Worm (Caenorhabditis elegans): Measurements from ENCODE around the gene D1069.3.
"Not testable (repeated sequence)": the region's sequence is repeated elsewhere in the genome, so short reads cannot be mapped to it uniquely, and the experiment has no call there.

Gene D1069.3

ce11 chrII:332419-332818, 15.3 kb downstream of the D1069.3 start, which contains the start of gene cbn-1:
TSS of gene cbn-1 (minus strand) at chrII:332519.
- no peak for TF ChIP-seq med-1 (GFP tag; optimal IDR thresholded peaks at IDR 0.05; ENCODE audit: insufficient read depth)
- no peak for TF ChIP-seq T22C8.4 (GFP tag; IDR thresholded peaks at IDR 0.05)
- TF ChIP-seq klf-2 (GFP tag; conservative IDR thresholded peaks at IDR 0.05), result no peak
- TF ChIP-seq tab-1 (GFP tag; IDR thresholded peaks at IDR 0.05), result no peak
- TF ChIP-seq flt-1 (GFP tag; IDR thresholded peaks at IDR 0.05), result no peak
- no peak for TF ChIP-seq ztf-29 (GFP tag; IDR thresholded peaks at IDR 0.05)
- no peak for TF ChIP-seq ref-1 (GFP tag; conservative IDR thresholded peaks at IDR 0.05)
- no peak for TF ChIP-seq cog-1 (tag; optimal IDR thresholded peaks at IDR 0.05)
- no peak for TF ChIP-seq ztf-23 (GFP tag; IDR thresholded peaks at IDR 0.05)

ce11 chrII:325639-326350, 21.9 kb downstream of the D1069.3 start, which contains the start of gene sgcb-1:
TSS of gene sgcb-1 (plus strand) at chrII:326300.
- TF ChIP-seq klf-2 (GFP tag; conservative IDR thresholded peaks at IDR 0.05), result no peak

ce11 chrII:323048-323776, 24.5 kb downstream of the D1069.3 start, which contains the start of gene K01A2.10:
TSS of gene K01A2.10 (minus strand) at chrII:323098.
- TF ChIP-seq ref-1 (GFP tag; conservative IDR thresholded peaks at IDR 0.05), result no peak
- no peak for TF ChIP-seq klf-2 (GFP tag; conservative IDR thresholded peaks at IDR 0.05)
- no peak for TF ChIP-seq tab-1 (GFP tag; IDR thresholded peaks at IDR 0.05)
- TF ChIP-seq T22C8.4 (GFP tag; IDR thresholded peaks at IDR 0.05), result no peak
- TF ChIP-seq med-1 (GFP tag; optimal IDR thresholded peaks at IDR 0.05; ENCODE audit: insufficient read depth), result no peak
- TF ChIP-seq cog-1 (tag; optimal IDR thresholded peaks at IDR 0.05), result no peak
- no peak for TF ChIP-seq ztf-23 (GFP tag; IDR thresholded peaks at IDR 0.05)

- TF ChIP-seq flt-1 (GFP tag; IDR thresholded peaks at IDR 0.05), result no peak
- no peak for TF ChIP-seq ztf-29 (GFP tag; IDR thresholded peaks at IDR 0.05)
- no peak for TF ChIP-seq ref-1 (GFP tag; conservative IDR thresholded peaks at IDR 0.05)
- no peak for TF ChIP-seq cog-1 (tag; optimal IDR thresholded peaks at IDR 0.05)
- TF ChIP-seq klf-2 (GFP tag; conservative IDR thresholded peaks at IDR 0.05), result no peak
- TF ChIP-seq ztf-23 (GFP tag; IDR thresholded peaks at IDR 0.05), result no peak
- TF ChIP-seq tab-1 (GFP tag; IDR thresholded peaks at IDR 0.05), result no peak
- no peak for TF ChIP-seq T22C8.4 (GFP tag; IDR thresholded peaks at IDR 0.05)
- no peak for TF ChIP-seq med-1 (GFP tag; optimal IDR thresholded peaks at IDR 0.05; ENCODE audit: insufficient read depth)
These were observed 26.5 kb downstream of the D1069.3 start for ce11 chrII:321183-321582.

ce11 chrII:320783-321182, 26.9 kb downstream of the D1069.3 start:
- TF ChIP-seq tab-1 (GFP tag; IDR thresholded peaks at IDR 0.05) (no peak), med-1 (GFP tag; optimal IDR thresholded peaks at IDR 0.05; ENCODE audit: insufficient read depth) (no peak), T22C8.4 (GFP tag; IDR thresholded peaks at IDR 0.05) (no peak), cog-1 (tag; optimal IDR thresholded peaks at IDR 0.05) (no peak), klf-2 (GFP tag; conservative IDR thresholded peaks at IDR 0.05) (no peak), ref-1 (GFP tag; conservative IDR thresholded peaks at IDR 0.05) (no peak), ztf-29 (GFP tag; IDR thresholded peaks at IDR 0.05) (no peak), ztf-23 (GFP tag; IDR thresholded peaks at IDR 0.05) (no peak), flt-1 (GFP tag; IDR thresholded peaks at IDR 0.05) (no peak)

- TF ChIP-seq T22C8.4 (GFP tag; IDR thresholded peaks at IDR 0.05) (no peak), cog-1 (tag; optimal IDR thresholded peaks at IDR 0.05) (no peak), med-1 (GFP tag; optimal IDR thresholded peaks at IDR 0.05; ENCODE audit: insufficient read depth) (no peak), ztf-29 (GFP tag; IDR thresholded peaks at IDR 0.05) (no peak), tab-1 (GFP tag; IDR thresholded peaks at IDR 0.05) (no peak), ref-1 (GFP tag; conservative IDR thresholded peaks at IDR 0.05) (no peak), ztf-23 (GFP tag; IDR thresholded peaks at IDR 0.05) (no peak), klf-2 (GFP tag; conservative IDR thresholded peaks at IDR 0.05) (no peak), flt-1 (GFP tag; IDR thresholded peaks at IDR 0.05) (no peak)
These were observed 28.2 kb downstream of the D1069.3 start, which contains the start of gene far-7 for ce11 chrII:319459-319858. TSS of gene far-7 (plus strand) at chrII:319789.

- TF ChIP-seq flt-1 (GFP tag; IDR thresholded peaks at IDR 0.05) (no peak), tab-1 (GFP tag; IDR thresholded peaks at IDR 0.05) (no peak), ref-1 (GFP tag; conservative IDR thresholded peaks at IDR 0.05) (no peak), ztf-23 (GFP tag; IDR thresholded peaks at IDR 0.05) (no peak), med-1 (GFP tag; optimal IDR thresholded peaks at IDR 0.05; ENCODE audit: insufficient read depth) (no peak), klf-2 (GFP tag; conservative IDR thresholded peaks at IDR 0.05) (no peak), T22C8.4 (GFP tag; IDR thresholded peaks at IDR 0.05) (no peak), cog-1 (tag; optimal IDR thresholded peaks at IDR 0.05) (no peak), ztf-29 (GFP tag; IDR thresholded peaks at IDR 0.05) (no peak)
These were observed 34.2 kb downstream of the D1069.3 start for ce11 chrII:313540-313939.

- not testable (repeated sequence) for TF ChIP-seq ztf-29 (GFP tag; IDR thresholded peaks at IDR 0.05); T22C8.4 (GFP tag; IDR thresholded peaks at IDR 0.05); med-1 (GFP tag; optimal IDR thresholded peaks at IDR 0.05; ENCODE audit: insufficient read depth)
These were observed 35.6 kb downstream of the D1069.3 start, which contains the start of gene mps-2 for ce11 chrII:312110-312509. TSS of gene mps-2 (minus strand) at chrII:312210.

ce11 chrII:307154-307553, 40.5 kb downstream of the D1069.3 start, which contains the start of gene K01A2.4:
TSS of gene K01A2.4 (plus strand) at chrII:307454.
- no peak for TF ChIP-seq cog-1 (tag; optimal IDR thresholded peaks at IDR 0.05)
- no peak for TF ChIP-seq med-1 (GFP tag; optimal IDR thresholded peaks at IDR 0.05; ENCODE audit: insufficient read depth)
- no peak for TF ChIP-seq tab-1 (GFP tag; IDR thresholded peaks at IDR 0.05)
- TF ChIP-seq ztf-23 (GFP tag; IDR thresholded peaks at IDR 0.05), result no peak
- no peak for TF ChIP-seq T22C8.4 (GFP tag; IDR thresholded peaks at IDR 0.05)
- TF ChIP-seq flt-1 (GFP tag; IDR thresholded peaks at IDR 0.05), result no peak
- TF ChIP-seq ztf-29 (GFP tag; IDR thresholded peaks at IDR 0.05), result no peak
- no peak for TF ChIP-seq klf-2 (GFP tag; conservative IDR thresholded peaks at IDR 0.05)
- no peak for TF ChIP-seq ref-1 (GFP tag; conservative IDR thresholded peaks at IDR 0.05)

Data from whole organism, midembryonic.